Worm (Caenorhabditis elegans) whole organism, L4 larva: ENCODE results near the gene Y55D5A.1.

Source experiments
- D1046.2 ChIP-seq: fragments of 200-800 bp; sonication (Bioruptor generic); IDR thresholded peaks from 2 replicates; pipeline ENCODE4 v1.3.6; 2022; ENCODE audit warnings: missing genetic modification characterization, missing compliant biosample characterization
- R02D3.7 ChIP-seq: fragments of 150-350 bp; sonication (generic microtip); optimal IDR thresholded peaks from 3 replicates; lab custom pipeline; 2014; ENCODE audit warnings: missing biosample characterization, missing genetic modification characterization
- Y5F2A.4 ChIP-seq: fragments of 200-800 bp; sonication (Bioruptor generic); optimal IDR thresholded peaks from 2 replicates; lab custom pipeline; 2018; ENCODE audit warnings: mild to moderate bottlenecking, missing genetic modification characterization, missing compliant biosample characterization
- ZK337.2 ChIP-seq: fragments of 200-800 bp; sonication (Bioruptor generic); IDR thresholded peaks from 2 replicates; pipeline ENCODE4 v1.3.6; 2022; ENCODE audit warnings: missing genetic modification reagents, missing genetic modification characterization, missing compliant biosample characterization
- aly-2 ChIP-seq: sonication (generic microtip); optimal IDR thresholded peaks from 2 replicates; lab custom pipeline; 2018; ENCODE audit warnings: missing biosample characterization, missing genetic modification characterization
- ama-1 ChIP-seq: fragments of 150-350 bp; optimal IDR thresholded peaks from 2 replicates; lab custom pipeline; 2014; ENCODE audit warnings: inconsistent platforms, mixed read lengths
- attf-4 ChIP-seq: sonication (generic microtip); optimal IDR thresholded peaks from 3 replicates; lab custom pipeline; 2017; ENCODE audit warnings: missing biosample characterization, missing genetic modification characterization
- ceh-32 ChIP-seq: sonication (generic microtip); optimal IDR thresholded peaks from 2 replicates; lab custom pipeline; 2016; ENCODE audit warnings: mild to moderate bottlenecking, missing genetic modification characterization, missing compliant biosample characterization; ENCODE audit not compliant: poor library complexity
- ceh-62 ChIP-seq: sonication (generic microtip); optimal IDR thresholded peaks from 2 replicates; lab custom pipeline; 2017; ENCODE audit warnings: missing biosample characterization, missing genetic modification characterization
- daf-12 ChIP-seq: fragments of 150-350 bp; optimal IDR thresholded peaks from 2 replicates; lab custom pipeline; 2014; ENCODE audit warnings: missing biosample characterization, missing genetic modification reagents, missing genetic modification characterization
- daf-16 ChIP-seq, 3 experiments: sonication (generic microtip); optimal IDR thresholded peaks; 2 replicates each; lab custom pipeline; 2016 to 2017; ENCODE audit warnings: missing genetic modification characterization in 3 of 3, missing genetic modification reagents in 3 of 3, mild to moderate bottlenecking in 2 of 3, missing compliant biosample characterization in 2 of 3, missing biosample characterization in 1 of 3, moderate library complexity in 1 of 3
- daf-8 ChIP-seq: fragments of 200-800 bp; sonication (Bioruptor generic); IDR thresholded peaks from 2 replicates; pipeline ENCODE4 v1.3.6; 2022; ENCODE audit warnings: missing genetic modification characterization, missing compliant biosample characterization
- egl-43 ChIP-seq: fragments of 200-800 bp; sonication (Bioruptor generic); IDR thresholded peaks from 2 replicates; pipeline ENCODE4 v1.3.6; 2022; ENCODE audit warnings: missing genetic modification reagents, missing genetic modification characterization, missing compliant biosample characterization
- fkh-10 ChIP-seq: fragments of 150-350 bp; optimal IDR thresholded peaks from 2 replicates; lab custom pipeline; 2014; ENCODE audit warnings: missing biosample characterization, missing genetic modification reagents, missing genetic modification characterization
- gei-8 ChIP-seq: fragments of 200-800 bp; sonication (Bioruptor generic); optimal IDR thresholded peaks from 2 replicates; lab custom pipeline; 2018; ENCODE audit warnings: mild to moderate bottlenecking, missing genetic modification characterization, missing compliant biosample characterization
- jun-1 ChIP-seq: fragments of 150-350 bp; optimal IDR thresholded peaks from 2 replicates; lab custom pipeline; 2014; ENCODE audit warnings: missing biosample characterization, missing genetic modification reagents, missing genetic modification characterization
- lin-38 ChIP-seq: fragments of 200-800 bp; sonication (Bioruptor generic); IDR thresholded peaks from 2 replicates; pipeline ENCODE4 v1.3.6; 2022; ENCODE audit warnings: missing genetic modification reagents, missing genetic modification characterization, missing compliant biosample characterization
- lin-39 ChIP-seq: fragments of 150-350 bp; optimal IDR thresholded peaks from 2 replicates; lab custom pipeline; 2014; ENCODE audit warnings: missing biosample characterization, missing genetic modification reagents, missing genetic modification characterization
- lir-3 ChIP-seq: sonication (generic microtip); optimal IDR thresholded peaks from 2 replicates; lab custom pipeline; 2016; ENCODE audit warnings: mild to moderate bottlenecking, missing genetic modification characterization, missing compliant biosample characterization
- mdl-1 ChIP-seq, 2 experiments: fragments of 150-350 bp in 1 of 2; sonication (generic microtip) in 1 of 2; optimal IDR thresholded peaks; 2 replicates each; lab custom pipeline; 2014 to 2017; ENCODE audit warnings: missing biosample characterization in 2 of 2, missing genetic modification characterization in 2 of 2
- mep-1 ChIP-seq: fragments of 150-350 bp; sonication (generic microtip); optimal IDR thresholded peaks from 3 replicates; lab custom pipeline; 2014; ENCODE audit warnings: missing biosample characterization, missing genetic modification characterization
- mxl-2 ChIP-seq: fragments of 200-800 bp; sonication (Bioruptor generic); conservative IDR thresholded peaks from 2 replicates; pipeline ENCODE4 v1.3.6; 2022; ENCODE audit warnings: missing genetic modification reagents, missing genetic modification characterization, missing compliant biosample characterization
- nhr-10 ChIP-seq: fragments of 150-350 bp; optimal IDR thresholded peaks from 2 replicates; lab custom pipeline; 2014; ENCODE audit warnings: missing biosample characterization, missing genetic modification characterization
- nhr-11 ChIP-seq: fragments of 150-350 bp; optimal IDR thresholded peaks from 2 replicates; lab custom pipeline; 2014; ENCODE audit warnings: missing biosample characterization, missing genetic modification characterization
- nhr-237 ChIP-seq: sonication (generic microtip); optimal IDR thresholded peaks from 2 replicates; lab custom pipeline; 2017; ENCODE audit warnings: missing biosample characterization, missing genetic modification characterization
- nhr-25 ChIP-seq: sonication (generic microtip); optimal IDR thresholded peaks from 2 replicates; lab custom pipeline; 2017; ENCODE audit warnings: missing genetic modification characterization, mild to moderate bottlenecking, missing compliant biosample characterization, antibody characterized with exemption, moderate library complexity, borderline replicate concordance; ENCODE audit not compliant: insufficient read depth
- nhr-28 ChIP-seq: fragments of 150-350 bp; optimal IDR thresholded peaks from 2 replicates; lab custom pipeline; 2014; ENCODE audit warnings: missing biosample characterization, missing genetic modification characterization
- nhr-48 ChIP-seq: sonication (generic microtip); optimal IDR thresholded peaks from 2 replicates; lab custom pipeline; 2016; ENCODE audit warnings: mild to moderate bottlenecking, missing genetic modification characterization, missing compliant biosample characterization
- sdz-12 ChIP-seq: fragments of 200-800 bp; sonication (Bioruptor generic); optimal IDR thresholded peaks from 2 replicates; lab custom pipeline; 2018; ENCODE audit warnings: mild to moderate bottlenecking, missing genetic modification characterization, missing compliant biosample characterization
- skn-1 ChIP-seq: fragments of 150-350 bp; optimal IDR thresholded peaks from 2 replicates; lab custom pipeline; 2014; ENCODE audit warnings: missing biosample characterization, missing genetic modification characterization
- snpc-1.2 ChIP-seq: fragments of 200-800 bp; sonication (Bioruptor generic); IDR thresholded peaks from 2 replicates; pipeline ENCODE4 v1.3.6; 2022; ENCODE audit warnings: missing genetic modification reagents, missing genetic modification characterization, missing compliant biosample characterization
- spr-1 ChIP-seq: sonication (generic microtip); optimal IDR thresholded peaks from 2 replicates; lab custom pipeline; 2016; ENCODE audit warnings: mild to moderate bottlenecking, missing genetic modification characterization, missing compliant biosample characterization
- tra-1 ChIP-seq: fragments of 200-800 bp; sonication (Bioruptor generic); IDR thresholded peaks from 2 replicates; pipeline ENCODE4 v1.3.6; 2022; ENCODE audit warnings: missing genetic modification reagents, missing genetic modification characterization, missing compliant biosample characterization
- unc-39 ChIP-seq: sonication (generic microtip); optimal IDR thresholded peaks from 2 replicates; lab custom pipeline; 2017; ENCODE audit warnings: missing biosample characterization, missing genetic modification characterization
- zfp-2 ChIP-seq: sonication (generic microtip); optimal IDR thresholded peaks from 2 replicates; lab custom pipeline; 2016; ENCODE audit warnings: mild to moderate bottlenecking, missing genetic modification characterization, missing compliant biosample characterization
- zip-2 ChIP-seq: fragments of 150-350 bp; optimal IDR thresholded peaks from 2 replicates; lab custom pipeline; 2014; ENCODE audit warnings: missing biosample characterization, missing genetic modification characterization
- ztf-7 ChIP-seq: fragments of 150-350 bp; optimal IDR thresholded peaks from 2 replicates; lab custom pipeline; 2014; ENCODE audit warnings: missing biosample characterization, missing genetic modification characterization

The Y55D5A.1 gene

ce11 chrIII:2976176-2976575 lies 6.0 kb upstream of the Y55D5A.1 start:
- TF ChIP-seq mxl-2 (no peak), daf-8 (GFP tag; lab: Robert Waterston, UW) (no peak), lin-38 (GFP tag; lab: Robert Waterston, UW) (no peak), gei-8 (GFP tag; lab: Kevin White, UChicago) (no peak), mdl-1 (tag; optimal IDR thresholded peaks at IDR 0.05; lab: Kevin White, UChicago) (no peak), ceh-32 (tag; lab: Kevin White, UChicago) (no peak), sdz-12 (GFP tag; lab: Kevin White, UChicago) (no peak), zip-2 (tag; lab: Kevin White, UChicago) (no peak), spr-1 (tag; lab: Kevin White, UChicago) (no peak), lin-39 (tag; lab: Kevin White, UChicago) (no peak), skn-1 (no peak), nhr-237 (tag; lab: Kevin White, UChicago) (no peak)

DNA sequence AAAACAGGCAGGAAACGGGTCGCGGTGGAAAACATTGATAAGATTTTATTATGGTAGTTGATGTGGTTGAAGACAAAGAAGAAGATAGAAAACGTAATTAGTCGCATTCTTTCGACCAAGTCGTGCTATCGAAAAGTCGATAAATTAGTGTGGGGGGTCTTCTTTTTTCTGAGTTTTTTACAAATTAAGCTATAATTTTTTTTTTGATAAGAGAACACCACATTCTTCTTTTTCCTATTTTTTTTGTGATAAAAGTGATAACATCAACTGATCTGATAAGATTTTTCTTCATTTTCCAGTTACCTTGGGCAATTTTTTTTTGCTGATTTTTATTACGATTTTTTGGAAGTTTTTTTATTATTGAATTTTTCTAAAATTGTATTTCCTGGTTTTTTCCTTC lies 1.3 kb upstream of the Y55D5A.1 start:
- TF ChIP-seq nhr-10 (tag; lab: Kevin White, UChicago) (no peak), daf-16 (GFP tag; optimal IDR thresholded peaks at IDR 0.05; lab: Kevin White, UChicago) (no peak), daf-16 (tag; optimal IDR thresholded peaks at IDR 0.05; lab: Kevin White, UChicago) (no peak), aly-2 (no peak), R02D3.7 (tag; lab: Kevin White, UChicago) (no peak), tra-1 (GFP tag; lab: Robert Waterston, UW) (peak; percentile 87), lir-3 (tag; lab: Kevin White, UChicago) (no peak), nhr-25 (tag; lab: Kevin White, UChicago) (no peak), unc-39 (no peak), nhr-28 (peak; percentile 12), ama-1 (lab: Kevin White, UChicago) (no peak)
- TF ChIP-seq, all 104 proteins: peak for 2

DNA sequence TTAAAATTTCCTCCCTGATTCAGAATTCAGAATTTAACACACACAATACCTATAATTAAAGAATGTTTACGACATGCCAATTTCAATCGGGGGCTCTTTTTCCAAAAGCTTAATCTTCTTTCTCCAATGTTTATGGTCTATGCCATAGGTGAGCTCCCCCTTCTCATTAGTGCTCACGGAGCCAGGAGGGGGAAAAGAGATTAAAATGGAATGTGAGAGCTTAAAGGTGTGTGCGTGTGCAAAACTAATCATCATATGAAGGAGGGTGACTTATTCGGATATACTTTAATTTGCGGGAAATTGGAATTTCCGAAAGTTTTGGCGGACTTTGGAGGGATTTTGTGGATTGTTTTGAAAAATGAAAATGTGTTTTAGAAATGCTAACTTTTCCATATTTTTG lies 835 bp downstream of the Y55D5A.1 start:
- TF ChIP-seq D1046.2 (GFP tag; lab: Robert Waterston, UW) (no peak), fkh-10 (GFP tag; lab: Kevin White, UChicago) (no peak), nhr-237 (tag; lab: Kevin White, UChicago) (no peak), nhr-48 (tag; lab: Kevin White, UChicago) (no peak), mep-1 (tag; lab: Kevin White, UChicago) (no peak), ztf-7 (tag; lab: Kevin White, UChicago) (no peak), ZK337.2 (GFP tag; lab: Robert Waterston, UW) (no peak), zfp-2 (tag; lab: Kevin White, UChicago) (no peak), ceh-62 (tag; lab: Kevin White, UChicago) (no peak), snpc-1.2 (GFP tag; lab: Robert Waterston, UW) (no peak), egl-43 (GFP tag; lab: Robert Waterston, UW) (no peak), attf-4 (no peak), jun-1 (tag; lab: Kevin White, UChicago) (no peak), tra-1 (GFP tag; lab: Robert Waterston, UW) (no peak), Y5F2A.4 (GFP tag; lab: Kevin White, UChicago) (no peak), daf-12 (tag; lab: Kevin White, UChicago) (no peak)
- TF ChIP-seq, all 104 proteins: peak for 0

DNA sequence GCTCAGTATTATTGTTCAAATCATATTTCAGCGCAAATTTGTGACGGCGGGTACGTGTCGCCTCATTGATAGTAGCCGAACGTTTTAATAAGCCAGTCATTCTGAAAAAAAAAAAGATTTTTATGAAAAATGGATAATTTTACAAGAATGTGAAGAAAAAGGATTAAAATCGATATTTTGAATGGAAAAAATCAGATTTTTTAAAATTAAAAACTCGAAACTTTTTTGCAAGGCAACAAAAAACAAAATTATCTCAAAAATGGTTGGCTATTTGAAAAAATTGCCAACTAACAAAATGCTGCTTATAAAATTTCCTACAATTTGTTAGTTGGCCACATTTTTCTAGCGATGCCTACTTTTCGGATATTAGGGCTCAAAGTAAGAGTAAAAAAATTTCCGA lies 7.7 kb downstream of the Y55D5A.1 start, which contains the start of gene Y55D5A.4:
TSS of gene Y55D5A.4 (minus strand) at position 101 of the 400 bp plus-strand sequence.
- TF ChIP-seq nhr-11 (no peak), nhr-237 (tag; lab: Kevin White, UChicago) (no peak), Y5F2A.4 (GFP tag; lab: Kevin White, UChicago) (no peak)
